Fruit fly (Drosophila melanogaster) S2 (cell line): Measurements from ENCODE around the gene CG5921.

Source experiments
- CG8478 ChIP-seq: fragments of >200 bp; optimal IDR thresholded peaks from 2 replicates; lab custom pipeline; 2018
- CTCF ChIP-seq, 2 experiments: fragments of >200 bp; optimal IDR thresholded peaks; 2 replicates each; lab custom pipeline; 2018

DNA sequence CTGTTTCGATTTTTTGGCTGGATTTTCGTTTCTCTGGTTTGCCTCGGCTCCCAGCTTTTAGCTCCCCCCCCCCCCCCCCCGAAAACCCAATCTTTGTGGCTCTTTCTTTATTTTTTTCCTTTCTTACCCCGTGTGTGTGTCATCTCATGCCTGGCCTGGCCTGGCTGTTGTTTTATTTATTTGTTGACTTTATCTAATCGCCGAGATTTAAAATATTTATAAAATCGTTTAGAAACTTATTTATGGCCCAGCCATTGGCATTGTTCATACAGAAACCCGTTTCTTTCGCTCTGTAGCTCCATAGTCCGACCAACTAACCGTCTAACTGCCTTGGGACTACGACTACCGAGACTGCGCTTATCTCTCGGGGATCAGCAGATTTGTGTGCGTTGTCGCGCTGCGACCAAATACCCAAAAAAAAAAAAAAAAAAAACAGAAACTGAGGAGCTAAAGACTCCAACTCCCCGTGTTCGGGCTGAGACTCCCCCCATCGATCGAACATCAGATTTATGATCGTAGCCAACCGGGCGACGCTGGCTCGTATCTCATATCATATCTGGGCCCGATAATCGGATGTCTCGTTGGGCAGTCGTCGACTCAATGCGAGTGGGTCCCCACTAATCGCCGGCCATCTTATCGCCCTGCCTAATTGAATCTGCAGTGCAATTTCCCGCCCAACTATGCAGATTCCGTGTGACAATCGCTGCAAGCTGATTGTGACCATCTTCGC lies 39.9 kb upstream of the CG5921 start:
- TF ChIP-seq CTCF (optimal IDR thresholded peaks at IDR 0.05; lab: Kevin White, UChicago) (no peak), CG8478 (lab: Kevin White, UChicago) (no peak)
